Worm (Caenorhabditis elegans) whole organism, mixed stage, embryonic: ENCODE measurements around the gene lgc-58.

Experiments used
- blmp-1 ChIP-seq: fragments of 150-350 bp; optimal IDR thresholded peaks from 2 replicates; lab custom pipeline; 2014; ENCODE audit warnings: missing biosample characterization, missing genetic modification characterization
- ceh-83 ChIP-seq: fragments of 200-800 bp; sonication (Bioruptor generic); optimal IDR thresholded peaks from 2 replicates; lab custom pipeline; 2018; ENCODE audit warnings: mild to moderate bottlenecking, missing genetic modification characterization, missing compliant biosample characterization
- elt-3 ChIP-seq: fragments of 150-350 bp; optimal IDR thresholded peaks from 2 replicates; lab custom pipeline; 2014; ENCODE audit warnings: missing biosample characterization, missing genetic modification characterization
- ham-2 ChIP-seq: fragments of 200-800 bp; sonication (Bioruptor generic); optimal IDR thresholded peaks from 2 replicates; lab custom pipeline; 2018; ENCODE audit warnings: mild to moderate bottlenecking, missing genetic modification characterization, missing compliant biosample characterization
- nhr-12 ChIP-seq: fragments of 150-350 bp; optimal IDR thresholded peaks from 2 replicates; lab custom pipeline; 2014; ENCODE audit warnings: missing biosample characterization, missing genetic modification characterization
- nhr-237 ChIP-seq: fragments of 150-350 bp; optimal IDR thresholded peaks from 2 replicates; lab custom pipeline; 2014; ENCODE audit warnings: missing biosample characterization, missing genetic modification characterization
- snpc-4 ChIP-seq: fragments of 150-350 bp; optimal IDR thresholded peaks from 2 replicates; lab custom pipeline; 2014; ENCODE audit warnings: missing biosample characterization, missing genetic modification characterization
- tbx-8 ChIP-seq: fragments of 200-800 bp; sonication (Bioruptor generic); optimal IDR thresholded peaks from 2 replicates; lab custom pipeline; 2018; ENCODE audit warnings: mild to moderate bottlenecking, missing genetic modification characterization, moderate library complexity, missing compliant biosample characterization
- unc-120 ChIP-seq: sonication (generic microtip); optimal IDR thresholded peaks from 2 replicates; lab custom pipeline; 2017; ENCODE audit warnings: missing genetic modification characterization, missing compliant biosample characterization; ENCODE audit not compliant: poor library complexity, severe bottlenecking
- ztf-11 ChIP-seq: fragments of 150-350 bp; optimal IDR thresholded peaks from 2 replicates; lab custom pipeline; 2014; ENCODE audit warnings: missing biosample characterization, missing genetic modification characterization

ce11 chrX:6041094-6041441 lies 34.2 kb upstream of the lgc-58 start:
- no peak for TF ChIP-seq blmp-1 (tag; lab: Kevin White, UChicago)
- no peak for TF ChIP-seq snpc-4 (tag; lab: Kevin White, UChicago)
- no peak for TF ChIP-seq ham-2 (GFP tag; lab: Kevin White, UChicago)
- TF ChIP-seq ztf-11 = no peak
- no peak for TF ChIP-seq ceh-83 (GFP tag; lab: Kevin White, UChicago)
- TF ChIP-seq elt-3 (tag; lab: Kevin White, UChicago) = no peak
- TF ChIP-seq unc-120 (tag; lab: Kevin White, UChicago) = no peak
- TF ChIP-seq nhr-237 = no peak
- no peak for TF ChIP-seq nhr-12 (tag; lab: Kevin White, UChicago)
- TF ChIP-seq tbx-8 (GFP tag; lab: Kevin White, UChicago) = no peak
